Fruit fly (Drosophila melanogaster) whole organism, prepupa: Measurements from ENCODE around the gene Cyp4g15.

ENCODE experiments used
- OdsH ChIP-seq: fragments of 200-800 bp; sonication (Bioruptor generic); optimal IDR thresholded peaks from 3 replicates; lab custom pipeline; 2016; ENCODE audit warnings: missing biosample characterization, missing genetic modification characterization
- achi ChIP-seq: fragments of 200-800 bp; sonication (Bioruptor generic); optimal IDR thresholded peaks from 3 replicates; lab custom pipeline; 2016; ENCODE audit warnings: missing biosample characterization, missing genetic modification characterization

dm6 chrX:11492916-11493590 lies 16.2 kb downstream of the Cyp4g15 start, which contains the start of gene Drak:
- TF ChIP-seq OdsH (GFP tag; lab: Kevin White, UChicago) (no peak), achi (GFP tag; lab: Kevin White, UChicago) (no peak)
